Fruit fly (Drosophila melanogaster): ENCODE results near the gene to.
A peak's percentile ranks its signal among the peaks of the same experiment; 100 is the strongest.

The to gene

dm6 chr3R:25219018-25219417 lies 21.0 kb upstream of the to start, which contains the start of gene CG31103:
Gene CG31103, plus strand, starts transcription at chr3R:25219318.
- TF ChIP-seq HLH106 (tag; optimal IDR thresholded peaks at IDR 0.05) (no peak), sage (GFP tag; optimal IDR thresholded peaks at IDR 0.05) (no peak), lola (GFP tag; optimal IDR thresholded peaks at IDR 0.05) (no peak), CG32264 (GFP tag; optimal IDR thresholded peaks at IDR 0.05) (no peak), jim (GFP tag; optimal IDR thresholded peaks at IDR 0.05) (no peak), br (GFP tag; optimal IDR thresholded peaks at IDR 0.05) (no peak)

- no peak for TF ChIP-seq psq (GFP tag; optimal IDR thresholded peaks at IDR 0.05)
- TF ChIP-seq dmrt93B (GFP tag; optimal IDR thresholded peaks at IDR 0.05) = no peak
- TF ChIP-seq usp (GFP tag; optimal IDR thresholded peaks at IDR 0.05) = no peak
- TF ChIP-seq N (GFP tag; optimal IDR thresholded peaks at IDR 0.05) = peak; percentile 92
- TF ChIP-seq Hr83 (GFP tag; optimal IDR thresholded peaks at IDR 0.05; ENCODE audit: poor library complexity, severe bottlenecking) = peak; percentile 71
- TF ChIP-seq Hr78 (GFP tag; optimal IDR thresholded peaks at IDR 0.05) = peak; percentile 47
- no peak for TF ChIP-seq Jra (GFP tag; optimal IDR thresholded peaks at IDR 0.05)
- TF ChIP-seq Myc (optimal IDR thresholded peaks at IDR 0.05) = no peak
These were observed 18.7 kb upstream of the to start, which contains the start of gene Alg9 for dm6 chr3R:25221203-25221807. Gene Alg9, plus strand, starts transcription at chr3R:25221589.

- no peak for TF ChIP-seq ey (GFP tag; optimal IDR thresholded peaks at IDR 0.05)
- no peak for TF ChIP-seq woc (GFP tag; optimal IDR thresholded peaks at IDR 0.05)
- TF ChIP-seq tai (GFP tag; optimal IDR thresholded peaks at IDR 0.05) = no peak
- TF ChIP-seq Jra (GFP tag; optimal IDR thresholded peaks at IDR 0.05) = no peak
- no peak for TF ChIP-seq dsf (GFP tag; optimal IDR thresholded peaks at IDR 0.05; ENCODE audit: borderline replicate concordance)
- no peak for TF ChIP-seq sv (GFP tag; optimal IDR thresholded peaks at IDR 0.05)
- no peak for TF ChIP-seq Myc (optimal IDR thresholded peaks at IDR 0.05)
- TF ChIP-seq CG9705 (GFP tag; optimal IDR thresholded peaks at IDR 0.05) = no peak
- no peak for TF ChIP-seq lola (GFP tag; optimal IDR thresholded peaks at IDR 0.05)
- TF ChIP-seq fru (GFP tag; optimal IDR thresholded peaks at IDR 0.05) = no peak
These were observed 14.5 kb upstream of the to start for dm6 chr3R:25225483-25225882.

- TF ChIP-seq sv (GFP tag; optimal IDR thresholded peaks at IDR 0.05) (peak; percentile 73), brk (GFP tag; optimal IDR thresholded peaks at IDR 0.05) (no peak), foxo (GFP tag; optimal IDR thresholded peaks at IDR 0.05) (peak in 1 of 2 experiments; percentile 89), dmrt93B (GFP tag; optimal IDR thresholded peaks at IDR 0.05) (peak; percentile 87), psq (GFP tag; optimal IDR thresholded peaks at IDR 0.05) (peak; percentile 84), Rel (GFP tag; optimal IDR thresholded peaks at IDR 0.05) (peak; percentile 31), Rel (tag; optimal IDR thresholded peaks at IDR 0.05) (peak; percentile 6), CrebA (GFP tag; optimal IDR thresholded peaks at IDR 0.05; ENCODE audit: borderline replicate concordance) (no peak), GATAd (GFP tag; optimal IDR thresholded peaks at IDR 0.05) (peak; percentile 13), Jra (GFP tag; optimal IDR thresholded peaks at IDR 0.05) (peak; percentile 66), Abd-B (GFP tag; optimal IDR thresholded peaks at IDR 0.05) (no peak), jim (GFP tag; optimal IDR thresholded peaks at IDR 0.05) (no peak), pan (optimal IDR thresholded peaks at IDR 0.05) (no peak), HLH106 (tag; optimal IDR thresholded peaks at IDR 0.05) (peak; percentile 86), dl (GFP tag; optimal IDR thresholded peaks at IDR 0.05; ENCODE audit: insufficient read depth in 1 of 2, partially characterized antibody in 2 of 2) (peak in 1 of 2 experiments; percentile 15), CG9705 (GFP tag; optimal IDR thresholded peaks at IDR 0.05) (peak; percentile 70), CG32264 (GFP tag; optimal IDR thresholded peaks at IDR 0.05) (peak; percentile 63), Dfd (GFP tag; optimal IDR thresholded peaks at IDR 0.05) (no peak), tai (GFP tag; optimal IDR thresholded peaks at IDR 0.05) (no peak), h (GFP tag; optimal IDR thresholded peaks at IDR 0.05) (peak; percentile 88), br (GFP tag; optimal IDR thresholded peaks at IDR 0.05) (peak; percentile 86), Hnf4 (GFP tag; optimal IDR thresholded peaks at IDR 0.05) (peak; percentile 53), Vsx2 (GFP tag; optimal IDR thresholded peaks at IDR 0.05; ENCODE audit: partially characterized antibody) (no peak), Mio (GFP tag; optimal IDR thresholded peaks at IDR 0.05) (no peak), lola (GFP tag; optimal IDR thresholded peaks at IDR 0.05) (no peak), usp (GFP tag; optimal IDR thresholded peaks at IDR 0.05) (no peak), fru (GFP tag; optimal IDR thresholded peaks at IDR 0.05) (peak; percentile 90), Hr78 (GFP tag; optimal IDR thresholded peaks at IDR 0.05) (no peak), Myc (optimal IDR thresholded peaks at IDR 0.05) (no peak), sage (GFP tag; optimal IDR thresholded peaks at IDR 0.05) (peak; percentile 47), dsf (GFP tag; optimal IDR thresholded peaks at IDR 0.05; ENCODE audit: borderline replicate concordance) (peak; percentile 14), OdsH (GFP tag; optimal IDR thresholded peaks at IDR 0.05) (peak; percentile 86), ey (GFP tag; optimal IDR thresholded peaks at IDR 0.05) (peak; percentile 86), rgr (GFP tag; optimal IDR thresholded peaks at IDR 0.05) (peak; percentile 84), Sp1 (GFP tag; optimal IDR thresholded peaks at IDR 0.05) (peak; percentile 91), N (GFP tag; optimal IDR thresholded peaks at IDR 0.05) (no peak), Hr83 (GFP tag; optimal IDR thresholded peaks at IDR 0.05; ENCODE audit: poor library complexity, severe bottlenecking) (peak; percentile 9), Dif (GFP tag; optimal IDR thresholded peaks at IDR 0.05; ENCODE audit: partially characterized antibody) (no peak), woc (GFP tag; optimal IDR thresholded peaks at IDR 0.05) (peak; percentile 93)
These were observed 7.5 kb upstream of the to start, which contains the start of gene Cad96Cb for dm6 chr3R:25232271-25232989. Gene Cad96Cb, minus strand, starts transcription at chr3R:25232321.

All from whole organism, wandering third instar larva.